Worm (Caenorhabditis elegans): Measurements from ENCODE around the gene T12A7.2.

DNA sequence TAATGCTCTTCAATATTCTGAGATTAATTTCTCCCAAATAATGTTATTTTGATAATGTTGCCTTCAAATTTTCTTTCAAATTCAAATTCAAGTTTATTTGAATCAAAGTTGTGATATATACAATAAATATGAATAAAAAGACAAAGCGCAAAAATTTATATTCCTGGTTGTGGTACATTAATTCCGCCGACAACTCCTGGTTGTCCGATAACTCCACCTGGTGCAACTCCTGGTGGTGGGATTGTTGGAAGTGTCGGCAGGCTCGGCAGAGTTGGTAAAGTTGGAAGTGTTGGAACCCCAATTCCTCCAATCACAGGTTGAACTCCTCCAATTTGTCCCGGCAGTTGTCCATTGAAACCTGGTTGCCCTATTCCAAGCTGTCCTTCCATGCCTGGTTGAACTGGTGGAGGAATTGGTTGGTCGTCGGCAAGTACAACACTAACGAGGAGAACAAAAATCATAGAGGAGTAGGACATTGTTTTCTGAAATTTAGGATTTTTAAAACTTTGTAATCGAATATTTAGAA is 22.8 kb downstream of the T12A7.2 start, which contains the start of gene K01A6.7:
- TF ChIP-seq ref-2 (tag; optimal IDR thresholded peaks at IDR 0.05): no peak
- TF ChIP-seq tbx-7 (tag; optimal IDR thresholded peaks at IDR 0.05): no peak
- no peak for TF ChIP-seq pag-3 (tag; optimal IDR thresholded peaks at IDR 0.05; ENCODE audit: borderline replicate concordance)
- no peak for TF ChIP-seq rnt-1 (tag; optimal IDR thresholded peaks at IDR 0.05)
- no peak for TF ChIP-seq nhr-11 (tag; optimal IDR thresholded peaks at IDR 0.05)
- no peak for TF ChIP-seq ama-1 (optimal IDR thresholded peaks at IDR 0.05)
- TF ChIP-seq K09A11.1 (tag; optimal IDR thresholded peaks at IDR 0.05; ENCODE audit: insufficient read depth): no peak
- no peak for TF ChIP-seq pros-1 (tag; optimal IDR thresholded peaks at IDR 0.05)
- no peak for TF ChIP-seq K02D7.2 (tag; optimal IDR thresholded peaks at IDR 0.05)

Data from whole organism, late embryonic.